Fruit fly (Drosophila melanogaster) whole organism, prepupa: ENCODE data around the gene CG13096.

Experiments used
- Blimp-1 ChIP-seq: fragments of 200-800 bp; sonication (Bioruptor generic); optimal IDR thresholded peaks from 3 replicates; lab custom pipeline; 2017; ENCODE audit warnings: missing biosample characterization, missing genetic modification characterization, mild to moderate bottlenecking, moderate library complexity, missing genetic modification reagents
- CG10669 ChIP-seq: fragments of 200-800 bp; sonication (Bioruptor generic); optimal IDR thresholded peaks from 3 replicates; lab custom pipeline; 2018; ENCODE audit warnings: missing biosample characterization, mild to moderate bottlenecking, missing genetic modification characterization, moderate library complexity
- CG11762 ChIP-seq: fragments of 200-800 bp; sonication (Bioruptor generic); optimal IDR thresholded peaks from 3 replicates; lab custom pipeline; 2016; ENCODE audit warnings: missing biosample characterization, missing genetic modification characterization; ENCODE audit not compliant: insufficient read depth
- CG11902 ChIP-seq: fragments of 200-800 bp; sonication (Bioruptor generic); optimal IDR thresholded peaks from 3 replicates; lab custom pipeline; 2016; ENCODE audit warnings: missing biosample characterization, missing genetic modification characterization
- CG15336 ChIP-seq: fragments of 200-800 bp; sonication (Bioruptor generic); IDR thresholded peaks from 2 replicates; pipeline ENCODE4 v1.3.6; 2022; ENCODE audit warnings: missing biosample characterization, missing genetic modification characterization
- CG16779 ChIP-seq: fragments of 200-800 bp; sonication (Bioruptor generic); optimal IDR thresholded peaks from 3 replicates; lab custom pipeline; 2017; ENCODE audit warnings: missing biosample characterization, mild to moderate bottlenecking, missing genetic modification characterization
- CG3032 ChIP-seq: fragments of 200-800 bp; optimal IDR thresholded peaks from 2 replicates; lab custom pipeline; 2019; ENCODE audit warnings: missing biosample characterization, mild to moderate bottlenecking, missing genetic modification characterization, moderate library complexity
- CG31627 ChIP-seq: fragments of 200-800 bp; sonication (Bioruptor generic); optimal IDR thresholded peaks from 3 replicates; lab custom pipeline; 2016; ENCODE audit warnings: missing biosample characterization, missing genetic modification characterization
- CG34406 ChIP-seq: fragments of 200-800 bp; sonication (Bioruptor generic); optimal IDR thresholded peaks from 3 replicates; lab custom pipeline; 2016; ENCODE audit warnings: missing biosample characterization, missing genetic modification characterization
- CG3919 ChIP-seq: fragments of 200-800 bp; sonication (Bioruptor generic); optimal IDR thresholded peaks from 3 replicates; lab custom pipeline; 2016; ENCODE audit warnings: missing biosample characterization, missing genetic modification characterization
- CG4318 ChIP-seq: fragments of 200-800 bp; sonication (Bioruptor generic); optimal IDR thresholded peaks from 3 replicates; lab custom pipeline; 2017; ENCODE audit warnings: missing biosample characterization, mild to moderate bottlenecking, missing genetic modification characterization
- CG6163 ChIP-seq: fragments of 200-800 bp; sonication (Bioruptor generic); IDR thresholded peaks from 3 replicates; pipeline ENCODE4 v1.3.6; 2022; ENCODE audit warnings: missing biosample characterization, missing genetic modification characterization
- CG6276 ChIP-seq: fragments of 200-800 bp; sonication (Bioruptor generic); optimal IDR thresholded peaks from 2 replicates; lab custom pipeline; 2017; ENCODE audit warnings: missing biosample characterization, mild to moderate bottlenecking, missing genetic modification characterization
- CG6792 ChIP-seq: fragments of 200-800 bp; sonication (Bioruptor generic); optimal IDR thresholded peaks from 3 replicates; lab custom pipeline; 2016; ENCODE audit warnings: missing biosample characterization, missing genetic modification characterization
- CG6808 ChIP-seq: fragments of 200-800 bp; sonication (Bioruptor generic); optimal IDR thresholded peaks from 3 replicates; lab custom pipeline; 2017; ENCODE audit warnings: missing biosample characterization, missing genetic modification characterization, mild to moderate bottlenecking, moderate library complexity, missing genetic modification reagents
- CG7368 ChIP-seq: fragments of 200-800 bp; sonication (Bioruptor generic); optimal IDR thresholded peaks from 3 replicates; lab custom pipeline; 2016; ENCODE audit warnings: missing biosample characterization, missing genetic modification characterization
- CG8119 ChIP-seq: fragments of 200-800 bp; sonication (Bioruptor generic); IDR thresholded peaks from 3 replicates; pipeline ENCODE4 v1.3.6; 2022; ENCODE audit warnings: missing biosample characterization, missing genetic modification characterization
- CG8319 ChIP-seq: fragments of 200-800 bp; sonication (Bioruptor generic); optimal IDR thresholded peaks from 3 replicates; lab custom pipeline; 2016; ENCODE audit warnings: missing biosample characterization, missing genetic modification characterization
- CG8632 ChIP-seq: fragments of 200-800 bp; sonication (Bioruptor generic); optimal IDR thresholded peaks from 3 replicates; lab custom pipeline; 2016; ENCODE audit warnings: missing biosample characterization, missing genetic modification characterization
- CG9139 ChIP-seq: fragments of 200-800 bp; sonication (Bioruptor generic); optimal IDR thresholded peaks from 3 replicates; lab custom pipeline; 2017; ENCODE audit warnings: missing biosample characterization, mild to moderate bottlenecking, missing genetic modification characterization
- Eip75B ChIP-seq: fragments of 200-800 bp; sonication (Bioruptor generic); optimal IDR thresholded peaks from 3 replicates; lab custom pipeline; 2016; ENCODE audit warnings: missing biosample characterization, missing genetic modification characterization
- Eip78C ChIP-seq: fragments of 200-800 bp; sonication (Bioruptor generic); peaks from one replicate; lab custom pipeline; 2016; ENCODE audit warnings: missing biosample characterization, missing genetic modification characterization
- Eip93F ChIP-seq: fragments of 200-800 bp; sonication (Bioruptor generic); optimal IDR thresholded peaks from 2 replicates; lab custom pipeline; 2016; ENCODE audit warnings: missing biosample characterization, mild to moderate bottlenecking, missing genetic modification characterization
- Ets21C ChIP-seq: fragments of 200-800 bp; sonication (Bioruptor generic); optimal IDR thresholded peaks from 3 replicates; lab custom pipeline; 2016; ENCODE audit warnings: missing biosample characterization, missing genetic modification characterization
- Ets96B ChIP-seq: fragments of 200-800 bp; optimal IDR thresholded peaks from 2 replicates; lab custom pipeline; 2019; ENCODE audit warnings: missing biosample characterization, mild to moderate bottlenecking, missing genetic modification characterization, moderate library complexity
- Gug ChIP-seq: fragments of 200-800 bp; sonication (Bioruptor generic); IDR thresholded peaks from 2 replicates; pipeline ENCODE4 v1.3.6; 2022; ENCODE audit warnings: missing biosample characterization, missing genetic modification characterization
- Hr39 ChIP-seq: fragments of 200-800 bp; sonication (Bioruptor generic); optimal IDR thresholded peaks from 2 replicates; lab custom pipeline; 2016; ENCODE audit warnings: missing biosample characterization, missing genetic modification characterization
- Hr4 ChIP-seq: fragments of 200-800 bp; sonication (Bioruptor generic); optimal IDR thresholded peaks from 3 replicates; lab custom pipeline; 2016; ENCODE audit warnings: missing biosample characterization, missing genetic modification characterization
- Lpt ChIP-seq: fragments of 200-800 bp; sonication (Bioruptor generic); optimal IDR thresholded peaks from 3 replicates; lab custom pipeline; 2016; ENCODE audit warnings: missing biosample characterization, missing genetic modification characterization
- Met ChIP-seq: fragments of 200-800 bp; sonication (Bioruptor generic); optimal IDR thresholded peaks from 3 replicates; lab custom pipeline; 2016; ENCODE audit warnings: missing biosample characterization, missing genetic modification characterization
- OdsH ChIP-seq: fragments of 200-800 bp; sonication (Bioruptor generic); optimal IDR thresholded peaks from 3 replicates; lab custom pipeline; 2016; ENCODE audit warnings: missing biosample characterization, missing genetic modification characterization
- Smox ChIP-seq: fragments of 200-800 bp; sonication (Bioruptor generic); optimal IDR thresholded peaks from 3 replicates; lab custom pipeline; 2016; ENCODE audit warnings: missing biosample characterization, missing genetic modification characterization
- Sox102F ChIP-seq: fragments of 200-800 bp; sonication (Bioruptor generic); optimal IDR thresholded peaks from 2 replicates; lab custom pipeline; 2016; ENCODE audit warnings: missing biosample characterization, mild to moderate bottlenecking, missing genetic modification characterization
- Sox14 ChIP-seq: fragments of 200-800 bp; sonication (Bioruptor generic); optimal IDR thresholded peaks from 3 replicates; lab custom pipeline; 2016; ENCODE audit warnings: missing biosample characterization, missing genetic modification characterization
- Sox15 ChIP-seq: fragments of 200-800 bp; sonication (Bioruptor generic); optimal IDR thresholded peaks from 3 replicates; lab custom pipeline; 2016; ENCODE audit warnings: missing biosample characterization, missing genetic modification characterization
- acj6 ChIP-seq: fragments of 200-800 bp; sonication (Bioruptor generic); optimal IDR thresholded peaks from 3 replicates; lab custom pipeline; 2016; ENCODE audit warnings: missing biosample characterization, missing genetic modification characterization
- cyc ChIP-seq: fragments of 200-800 bp; sonication (Bioruptor generic); optimal IDR thresholded peaks from 3 replicates; lab custom pipeline; 2016; ENCODE audit warnings: missing biosample characterization, missing genetic modification characterization
- dac ChIP-seq: fragments of 200-800 bp; sonication (Bioruptor generic); optimal IDR thresholded peaks from 2 replicates; lab custom pipeline; 2017; ENCODE audit warnings: missing biosample characterization, mild to moderate bottlenecking, missing genetic modification characterization
- dsx ChIP-seq: fragments of 200-800 bp; optimal IDR thresholded peaks from 3 replicates; lab custom pipeline; 2019; ENCODE audit warnings: missing biosample characterization, mild to moderate bottlenecking, missing genetic modification characterization, moderate library complexity; ENCODE audit not compliant: poor library complexity, severe bottlenecking
- fd59A ChIP-seq: fragments of 200-800 bp; sonication (Bioruptor generic); optimal IDR thresholded peaks from 2 replicates; lab custom pipeline; 2017; ENCODE audit warnings: missing biosample characterization, mild to moderate bottlenecking, missing genetic modification characterization, missing genetic modification reagents
- fd85E ChIP-seq: fragments of 200-800 bp; sonication (Bioruptor generic); optimal IDR thresholded peaks from 3 replicates; lab custom pipeline; 2016; ENCODE audit warnings: missing biosample characterization, missing genetic modification characterization
- fkh ChIP-seq: fragments of 200-800 bp; sonication (Bioruptor generic); optimal IDR thresholded peaks from 3 replicates; lab custom pipeline; 2017; ENCODE audit warnings: missing biosample characterization, mild to moderate bottlenecking, missing genetic modification characterization, moderate library complexity
- lz ChIP-seq: fragments of 200-800 bp; sonication (Bioruptor generic); optimal IDR thresholded peaks from 3 replicates; lab custom pipeline; 2016; ENCODE audit warnings: missing biosample characterization, missing genetic modification characterization
- net ChIP-seq: fragments of 200-800 bp; sonication (Bioruptor generic); optimal IDR thresholded peaks from 3 replicates; lab custom pipeline; 2016; ENCODE audit warnings: missing biosample characterization, missing genetic modification characterization
- pdm3 ChIP-seq: fragments of 200-800 bp; sonication (Bioruptor generic); optimal IDR thresholded peaks from 3 replicates; lab custom pipeline; 2016; ENCODE audit warnings: missing biosample characterization, missing genetic modification characterization
- salr ChIP-seq, 2 experiments: fragments of 200-800 bp; sonication (Bioruptor generic); optimal IDR thresholded peaks; 3 replicates each; lab custom pipeline; 2016 to 2018; ENCODE audit warnings: missing biosample characterization in 2 of 2, missing genetic modification characterization in 2 of 2, mild to moderate bottlenecking in 1 of 2
- spab ChIP-seq: fragments of 200-800 bp; sonication (Bioruptor generic); optimal IDR thresholded peaks from 2 replicates; lab custom pipeline; 2017; ENCODE audit warnings: missing biosample characterization, mild to moderate bottlenecking, missing genetic modification characterization, missing genetic modification reagents
- svp ChIP-seq: fragments of 200-800 bp; sonication (Bioruptor generic); peaks from one replicate; lab custom pipeline; 2016; ENCODE audit warnings: missing biosample characterization, missing genetic modification characterization
- topi ChIP-seq: fragments of 200-800 bp; sonication (Bioruptor generic); optimal IDR thresholded peaks from 3 replicates; lab custom pipeline; 2016; ENCODE audit warnings: missing biosample characterization, missing genetic modification characterization
- vri ChIP-seq: fragments of 200-800 bp; sonication (Bioruptor generic); optimal IDR thresholded peaks from 3 replicates; lab custom pipeline; 2016; ENCODE audit warnings: missing biosample characterization, mild to moderate bottlenecking, missing genetic modification characterization

The CG13096 gene

DNA sequence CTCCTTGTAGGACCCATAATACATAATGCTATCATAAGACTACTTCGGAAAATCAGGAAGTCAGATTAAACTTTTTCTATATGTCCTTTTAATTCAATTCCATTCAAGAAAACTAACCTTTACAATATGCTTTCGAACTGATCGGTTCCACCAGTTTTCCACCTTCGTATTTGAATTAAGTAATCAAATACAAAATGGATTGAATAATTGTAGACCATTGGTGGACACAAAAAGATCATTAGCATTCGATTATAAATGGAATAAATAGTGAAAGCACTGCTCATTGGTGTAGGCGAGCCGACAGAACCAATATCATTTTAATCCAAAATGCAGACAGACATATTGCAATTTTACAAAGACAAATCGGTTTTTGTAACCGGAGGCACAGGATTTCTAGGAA lies 7.7 kb upstream of the CG13096 start, which contains the start of gene Sgp:
TSS of gene Sgp (plus strand) at position 301 of the 400 bp plus-strand sequence.
- TF ChIP-seq Sox15 (no peak), topi (GFP tag; lab: Kevin White, UChicago) (no peak)

DNA sequence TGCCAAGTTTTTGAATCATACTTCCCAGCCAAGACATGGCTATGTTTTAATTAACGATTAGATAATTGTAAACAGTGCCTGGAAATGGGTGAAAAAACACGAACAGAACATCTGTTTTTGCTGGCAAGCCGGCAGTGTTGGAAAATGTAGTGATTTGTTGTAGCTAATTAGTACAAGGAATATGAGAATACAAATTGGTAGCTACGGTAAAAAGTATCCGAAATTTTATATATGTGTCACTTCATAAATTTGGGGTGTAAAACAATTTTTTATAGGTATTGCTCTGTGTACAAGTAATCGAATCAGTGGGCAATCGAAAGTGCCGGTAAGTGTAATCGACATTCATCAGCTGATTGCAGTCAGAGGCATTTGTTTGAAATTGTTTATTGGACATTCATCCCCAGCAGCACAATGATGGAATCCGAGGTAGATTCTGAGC lies 5.6 kb upstream of the CG13096 start, which contains the start of the genes mRpL51 and Uba4:
TSS of gene mRpL51 (minus strand) at position 125 of the 439 bp plus-strand sequence.
TSS of gene Uba4 (plus strand) at position 156 of the 439 bp plus-strand sequence.
- TF ChIP-seq CG8319 (no peak), CG8632 (GFP tag; lab: Kevin White, UChicago) (no peak), fkh (no peak), Sox102F (GFP tag; lab: Kevin White, UChicago) (no peak), CG6792 (GFP tag; lab: Kevin White, UChicago) (peak; percentile 46), lz (GFP tag; lab: Kevin White, UChicago) (peak; percentile 45), fd59A (GFP tag; lab: Kevin White, UChicago) (no peak), CG6163 (GFP tag; lab: Robert Waterston, UW) (no peak), Gug (GFP tag; lab: Robert Waterston, UW) (no peak), Smox (GFP tag; lab: Kevin White, UChicago) (no peak), CG4318 (GFP tag; lab: Kevin White, UChicago) (no peak), CG7368 (GFP tag; lab: Kevin White, UChicago) (no peak), vri (peak; percentile 84), CG6276 (no peak), CG16779 (no peak), Lpt (no peak), cyc (peak; percentile 19), Sox15 (no peak), CG11762 (GFP tag; lab: Kevin White, UChicago) (peak; percentile 8), Hr4 (GFP tag; lab: Kevin White, UChicago) (no peak), CG11902 (GFP tag; lab: Kevin White, UChicago) (no peak), Blimp-1 (GFP tag; lab: Kevin White, UChicago) (no peak), topi (GFP tag; lab: Kevin White, UChicago) (peak; percentile 57), svp (GFP tag; lab: Kevin White, UChicago) (no peak), CG3919 (GFP tag; lab: Kevin White, UChicago) (peak; percentile 61), spab (GFP tag; lab: Kevin White, UChicago) (no peak), CG10669 (GFP tag; lab: Kevin White, UChicago) (no peak), CG6808 (no peak), dsx (no peak), salr (GFP tag; optimal IDR thresholded peaks at IDR 0.05; lab: Kevin White, UChicago) (no peak), CG8119 (GFP tag; lab: Robert Waterston, UW) (no peak), fd85E (GFP tag; lab: Kevin White, UChicago) (no peak), Eip75B (GFP tag; lab: Kevin White, UChicago) (no peak), Ets96B (tag; lab: Kevin White, UChicago) (peak; percentile 19), CG3032 (tag; lab: Kevin White, UChicago) (peak; percentile 25), Sox14 (peak; percentile 54), dac (no peak), Met (no peak), CG34406 (GFP tag; lab: Kevin White, UChicago) (peak; percentile 39), Eip78C (GFP tag; lab: Kevin White, UChicago) (peak; percentile 74), CG9139 (GFP tag; lab: Kevin White, UChicago) (no peak), pdm3 (GFP tag; lab: Kevin White, UChicago) (no peak), OdsH (GFP tag; lab: Kevin White, UChicago) (peak; percentile 56), net (GFP tag; lab: Kevin White, UChicago) (no peak), Hr39 (GFP tag; lab: Kevin White, UChicago) (peak; percentile 42), CG31627 (GFP tag; lab: Kevin White, UChicago) (peak; percentile 55), CG15336 (no peak), acj6 (peak; percentile 53), Eip93F (no peak), Ets21C (GFP tag; lab: Kevin White, UChicago) (no peak)
